Fruit fly (Drosophila melanogaster) whole organism, prepupa: ENCODE results near the gene Prp18.

ENCODE experiments used
- CG10631 ChIP-seq: fragments of 200-800 bp; sonication (Bioruptor generic); optimal IDR thresholded peaks from 2 replicates; lab custom pipeline; 2016; ENCODE audit warnings: missing biosample characterization, missing genetic modification characterization
- CG11294 ChIP-seq: fragments of 200-800 bp; sonication (Bioruptor generic); IDR thresholded peaks from 2 replicates; pipeline ENCODE4 v1.3.6; 2022; ENCODE audit warnings: missing biosample characterization, missing genetic modification characterization
- CG11762 ChIP-seq: fragments of 200-800 bp; sonication (Bioruptor generic); optimal IDR thresholded peaks from 3 replicates; lab custom pipeline; 2016; ENCODE audit warnings: missing biosample characterization, missing genetic modification characterization; ENCODE audit not compliant: insufficient read depth
- CG15336 ChIP-seq: fragments of 200-800 bp; sonication (Bioruptor generic); IDR thresholded peaks from 2 replicates; pipeline ENCODE4 v1.3.6; 2022; ENCODE audit warnings: missing biosample characterization, missing genetic modification characterization
- CG1621 ChIP-seq: fragments of 200-800 bp; sonication (Bioruptor generic); optimal IDR thresholded peaks from 3 replicates; lab custom pipeline; 2018; ENCODE audit warnings: missing biosample characterization, mild to moderate bottlenecking, missing genetic modification characterization
- CG16779 ChIP-seq: fragments of 200-800 bp; sonication (Bioruptor generic); optimal IDR thresholded peaks from 3 replicates; lab custom pipeline; 2017; ENCODE audit warnings: missing biosample characterization, mild to moderate bottlenecking, missing genetic modification characterization
- CG3032 ChIP-seq: fragments of 200-800 bp; optimal IDR thresholded peaks from 2 replicates; lab custom pipeline; 2019; ENCODE audit warnings: missing biosample characterization, mild to moderate bottlenecking, missing genetic modification characterization, moderate library complexity
- CG31627 ChIP-seq: fragments of 200-800 bp; sonication (Bioruptor generic); optimal IDR thresholded peaks from 3 replicates; lab custom pipeline; 2016; ENCODE audit warnings: missing biosample characterization, missing genetic modification characterization
- CG34406 ChIP-seq: fragments of 200-800 bp; sonication (Bioruptor generic); optimal IDR thresholded peaks from 3 replicates; lab custom pipeline; 2016; ENCODE audit warnings: missing biosample characterization, missing genetic modification characterization
- CG3919 ChIP-seq: fragments of 200-800 bp; sonication (Bioruptor generic); optimal IDR thresholded peaks from 3 replicates; lab custom pipeline; 2016; ENCODE audit warnings: missing biosample characterization, missing genetic modification characterization
- CG6163 ChIP-seq: fragments of 200-800 bp; sonication (Bioruptor generic); IDR thresholded peaks from 3 replicates; pipeline ENCODE4 v1.3.6; 2022; ENCODE audit warnings: missing biosample characterization, missing genetic modification characterization
- CG6276 ChIP-seq: fragments of 200-800 bp; sonication (Bioruptor generic); optimal IDR thresholded peaks from 2 replicates; lab custom pipeline; 2017; ENCODE audit warnings: missing biosample characterization, mild to moderate bottlenecking, missing genetic modification characterization
- CG6792 ChIP-seq: fragments of 200-800 bp; sonication (Bioruptor generic); optimal IDR thresholded peaks from 3 replicates; lab custom pipeline; 2016; ENCODE audit warnings: missing biosample characterization, missing genetic modification characterization
- CG8632 ChIP-seq: fragments of 200-800 bp; sonication (Bioruptor generic); optimal IDR thresholded peaks from 3 replicates; lab custom pipeline; 2016; ENCODE audit warnings: missing biosample characterization, missing genetic modification characterization
- CG9139 ChIP-seq: fragments of 200-800 bp; sonication (Bioruptor generic); optimal IDR thresholded peaks from 3 replicates; lab custom pipeline; 2017; ENCODE audit warnings: missing biosample characterization, mild to moderate bottlenecking, missing genetic modification characterization
- Eip78C ChIP-seq: fragments of 200-800 bp; sonication (Bioruptor generic); peaks from one replicate; lab custom pipeline; 2016; ENCODE audit warnings: missing biosample characterization, missing genetic modification characterization
- Eip93F ChIP-seq: fragments of 200-800 bp; sonication (Bioruptor generic); optimal IDR thresholded peaks from 2 replicates; lab custom pipeline; 2016; ENCODE audit warnings: missing biosample characterization, mild to moderate bottlenecking, missing genetic modification characterization
- Ets21C ChIP-seq: fragments of 200-800 bp; sonication (Bioruptor generic); optimal IDR thresholded peaks from 3 replicates; lab custom pipeline; 2016; ENCODE audit warnings: missing biosample characterization, missing genetic modification characterization
- Ets96B ChIP-seq: fragments of 200-800 bp; optimal IDR thresholded peaks from 2 replicates; lab custom pipeline; 2019; ENCODE audit warnings: missing biosample characterization, mild to moderate bottlenecking, missing genetic modification characterization, moderate library complexity
- Hr38 ChIP-seq: sonication (Bioruptor generic); optimal IDR thresholded peaks from 2 replicates; lab custom pipeline; 2016; ENCODE audit warnings: missing biosample characterization, missing genetic modification characterization
- Hr39 ChIP-seq: fragments of 200-800 bp; sonication (Bioruptor generic); optimal IDR thresholded peaks from 2 replicates; lab custom pipeline; 2016; ENCODE audit warnings: missing biosample characterization, missing genetic modification characterization
- Hr4 ChIP-seq: fragments of 200-800 bp; sonication (Bioruptor generic); optimal IDR thresholded peaks from 3 replicates; lab custom pipeline; 2016; ENCODE audit warnings: missing biosample characterization, missing genetic modification characterization
- Lpt ChIP-seq: fragments of 200-800 bp; sonication (Bioruptor generic); optimal IDR thresholded peaks from 3 replicates; lab custom pipeline; 2016; ENCODE audit warnings: missing biosample characterization, missing genetic modification characterization
- Met ChIP-seq: fragments of 200-800 bp; sonication (Bioruptor generic); optimal IDR thresholded peaks from 3 replicates; lab custom pipeline; 2016; ENCODE audit warnings: missing biosample characterization, missing genetic modification characterization
- OdsH ChIP-seq: fragments of 200-800 bp; sonication (Bioruptor generic); optimal IDR thresholded peaks from 3 replicates; lab custom pipeline; 2016; ENCODE audit warnings: missing biosample characterization, missing genetic modification characterization
- Smox ChIP-seq: fragments of 200-800 bp; sonication (Bioruptor generic); optimal IDR thresholded peaks from 3 replicates; lab custom pipeline; 2016; ENCODE audit warnings: missing biosample characterization, missing genetic modification characterization
- Sox102F ChIP-seq: fragments of 200-800 bp; sonication (Bioruptor generic); optimal IDR thresholded peaks from 2 replicates; lab custom pipeline; 2016; ENCODE audit warnings: missing biosample characterization, mild to moderate bottlenecking, missing genetic modification characterization
- acj6 ChIP-seq: fragments of 200-800 bp; sonication (Bioruptor generic); optimal IDR thresholded peaks from 3 replicates; lab custom pipeline; 2016; ENCODE audit warnings: missing biosample characterization, missing genetic modification characterization
- cyc ChIP-seq: fragments of 200-800 bp; sonication (Bioruptor generic); optimal IDR thresholded peaks from 3 replicates; lab custom pipeline; 2016; ENCODE audit warnings: missing biosample characterization, missing genetic modification characterization
- dac ChIP-seq: fragments of 200-800 bp; sonication (Bioruptor generic); optimal IDR thresholded peaks from 2 replicates; lab custom pipeline; 2017; ENCODE audit warnings: missing biosample characterization, mild to moderate bottlenecking, missing genetic modification characterization
- dsx ChIP-seq: fragments of 200-800 bp; optimal IDR thresholded peaks from 3 replicates; lab custom pipeline; 2019; ENCODE audit warnings: missing biosample characterization, mild to moderate bottlenecking, missing genetic modification characterization, moderate library complexity; ENCODE audit not compliant: poor library complexity, severe bottlenecking
- lz ChIP-seq: fragments of 200-800 bp; sonication (Bioruptor generic); optimal IDR thresholded peaks from 3 replicates; lab custom pipeline; 2016; ENCODE audit warnings: missing biosample characterization, missing genetic modification characterization
- net ChIP-seq: fragments of 200-800 bp; sonication (Bioruptor generic); optimal IDR thresholded peaks from 3 replicates; lab custom pipeline; 2016; ENCODE audit warnings: missing biosample characterization, missing genetic modification characterization
- salr ChIP-seq, 2 experiments: fragments of 200-800 bp; sonication (Bioruptor generic); optimal IDR thresholded peaks; 3 replicates each; lab custom pipeline; 2016 to 2018; ENCODE audit warnings: missing biosample characterization in 2 of 2, missing genetic modification characterization in 2 of 2, mild to moderate bottlenecking in 1 of 2
- ss ChIP-seq, 2 experiments: fragments of 200-800 bp; sonication (Bioruptor generic); optimal IDR thresholded peaks; 2 replicates in 1 of 2; 3 replicates in 1 of 2; lab custom pipeline; 2017 to 2018; ENCODE audit warnings: mild to moderate bottlenecking in 2 of 2, missing biosample characterization in 2 of 2, missing genetic modification characterization in 2 of 2, moderate library complexity in 1 of 2
- topi ChIP-seq: fragments of 200-800 bp; sonication (Bioruptor generic); optimal IDR thresholded peaks from 3 replicates; lab custom pipeline; 2016; ENCODE audit warnings: missing biosample characterization, missing genetic modification characterization
- vri ChIP-seq: fragments of 200-800 bp; sonication (Bioruptor generic); optimal IDR thresholded peaks from 3 replicates; lab custom pipeline; 2016; ENCODE audit warnings: missing biosample characterization, mild to moderate bottlenecking, missing genetic modification characterization

Gene Prp18

dm6 chr3R:19056884-19057283, 25.8 kb upstream of the Prp18 start (continued):
- TF ChIP-seq topi (GFP tag; lab: Kevin White, UChicago) (no peak), CG6276 (GFP tag; lab: Kevin White, UChicago) (no peak), OdsH (no peak), CG3919 (GFP tag; lab: Kevin White, UChicago) (no peak), CG8632 (GFP tag; lab: Kevin White, UChicago) (no peak), Hr4 (GFP tag; lab: Kevin White, UChicago) (peak; percentile 11), cyc (GFP tag; lab: Kevin White, UChicago) (no peak), CG11762 (GFP tag; lab: Kevin White, UChicago) (no peak)

dm6 chr3R:19054839-19055238, 23.8 kb upstream of the Prp18 start:
- TF ChIP-seq CG16779 (tag; lab: Kevin White, UChicago), result no peak
- TF ChIP-seq acj6 (GFP tag; lab: Kevin White, UChicago), result no peak
- TF ChIP-seq CG9139 (GFP tag; lab: Kevin White, UChicago), result no peak
- TF ChIP-seq Hr39 (GFP tag; lab: Kevin White, UChicago), result no peak
- no peak for TF ChIP-seq CG10631
- no peak for TF ChIP-seq lz (GFP tag; lab: Kevin White, UChicago)
- no peak for TF ChIP-seq Ets21C (GFP tag; lab: Kevin White, UChicago)
- TF ChIP-seq ss (GFP tag; optimal IDR thresholded peaks at IDR 0.05; lab: Kevin White, UChicago), result no peak
- peak; percentile 39 for TF ChIP-seq Met (GFP tag; lab: Kevin White, UChicago)
- peak; percentile 30 for TF ChIP-seq Eip78C (GFP tag; lab: Kevin White, UChicago)

- no peak for TF ChIP-seq CG31627 (GFP tag; lab: Kevin White, UChicago)
- no peak for TF ChIP-seq CG16779 (tag; lab: Kevin White, UChicago)
- TF ChIP-seq OdsH, result no peak
- no peak for TF ChIP-seq Met (GFP tag; lab: Kevin White, UChicago)
- TF ChIP-seq Hr38 (GFP tag; lab: Kevin White, UChicago), result no peak
- TF ChIP-seq Sox102F (GFP tag; lab: Kevin White, UChicago), result no peak
- TF ChIP-seq Lpt (GFP tag; lab: Kevin White, UChicago), result no peak
- no peak for TF ChIP-seq Eip93F (GFP tag; lab: Kevin White, UChicago)
- TF ChIP-seq Ets96B (tag; lab: Kevin White, UChicago), result no peak
- no peak for TF ChIP-seq cyc (GFP tag; lab: Kevin White, UChicago)
- no peak for TF ChIP-seq CG15336
- TF ChIP-seq CG8632 (GFP tag; lab: Kevin White, UChicago), result no peak
- TF ChIP-seq Hr39 (GFP tag; lab: Kevin White, UChicago), result no peak
- TF ChIP-seq CG6163, result no peak
- no peak for TF ChIP-seq topi (GFP tag; lab: Kevin White, UChicago)
- no peak for TF ChIP-seq CG6792 (GFP tag; lab: Kevin White, UChicago)
- no peak for TF ChIP-seq CG34406
- no peak for TF ChIP-seq Hr4 (GFP tag; lab: Kevin White, UChicago)
- TF ChIP-seq CG10631, result no peak
- TF ChIP-seq CG6276 (GFP tag; lab: Kevin White, UChicago), result no peak
These were observed 21.4 kb upstream of the Prp18 start for dm6 chr3R:19052475-19052874.

dm6 chr3R:19051247-19051646, 20.2 kb upstream of the Prp18 start:
- TF ChIP-seq vri (GFP tag; lab: Kevin White, UChicago) (peak; percentile 67), Smox (GFP tag; lab: Kevin White, UChicago) (no peak)

- no peak for TF ChIP-seq Eip93F (GFP tag; lab: Kevin White, UChicago)
- no peak for TF ChIP-seq CG8632 (GFP tag; lab: Kevin White, UChicago)
- no peak for TF ChIP-seq net (GFP tag; lab: Kevin White, UChicago)
- no peak for TF ChIP-seq CG3032 (tag; lab: Kevin White, UChicago)
- no peak for TF ChIP-seq CG34406
- TF ChIP-seq Hr4 (GFP tag; lab: Kevin White, UChicago), result no peak
- no peak for TF ChIP-seq CG6792 (GFP tag; lab: Kevin White, UChicago)
- no peak for TF ChIP-seq Hr39 (GFP tag; lab: Kevin White, UChicago)
- no peak for TF ChIP-seq CG11294 (GFP tag; lab: Robert Waterston, UW)
- no peak for TF ChIP-seq CG1621 (tag; lab: Kevin White, UChicago)
- TF ChIP-seq salr (GFP tag; optimal IDR thresholded peaks at IDR 0.05; lab: Kevin White, UChicago), result no peak
- no peak for TF ChIP-seq Hr38 (GFP tag; lab: Kevin White, UChicago)
- no peak for TF ChIP-seq dac (GFP tag; lab: Kevin White, UChicago)
- no peak for TF ChIP-seq dsx (GFP tag; lab: Kevin White, UChicago)
These were observed 13.6 kb upstream of the Prp18 start for dm6 chr3R:19044638-19045037.
